Worm (Caenorhabditis elegans) whole organism, young adult: ENCODE measurements around the gene fbxa-84.

Experiments
- ekl-4 ChIP-seq: fragments of 200-800 bp; sonication (Bioruptor generic); IDR thresholded peaks from 2 replicates; pipeline ENCODE4 v1.3.6; 2022; ENCODE audit warnings: missing genetic modification reagents, missing genetic modification characterization, missing compliant biosample characterization
- repo-1 ChIP-seq: sonication (generic microtip); optimal IDR thresholded peaks from 2 replicates; lab custom pipeline; 2017; ENCODE audit warnings: mild to moderate bottlenecking, missing genetic modification characterization, missing compliant biosample characterization

ce11 chrV:15184097-15185040 lies 2.1 kb downstream of the fbxa-84 start, which contains the start of gene Y75B12B.1:
- peak; percentile 12 for TF ChIP-seq repo-1 (tag; lab: Kevin White, UChicago)
- TF ChIP-seq ekl-4 = 0 out of 2 replicates have a peak, but pooled peaks have one; percentile 52
